Fruit fly (Drosophila melanogaster) whole organism, embryonic: ENCODE measurements around the gene Jupiter.

ENCODE experiments used
- Abd-B ChIP-seq: fragments of 200-800 bp; sonication (Bioruptor generic); optimal IDR thresholded peaks from 2 replicates; lab custom pipeline; 2018; ENCODE audit warnings: missing biosample characterization, mild to moderate bottlenecking, missing genetic modification characterization, moderate library complexity
- B-H2 ChIP-seq: fragments of 200-800 bp; sonication (Bioruptor generic); optimal IDR thresholded peaks from 2 replicates; lab custom pipeline; 2018; ENCODE audit warnings: missing biosample characterization, mild to moderate bottlenecking, missing genetic modification characterization
- BEAF-32 ChIP-seq: fragments of 200-800 bp; sonication (Bioruptor generic); optimal IDR thresholded peaks from 3 replicates; lab custom pipeline; 2017; ENCODE audit warnings: missing biosample characterization, missing genetic modification characterization, mild to moderate bottlenecking, moderate library complexity, missing genetic modification reagents
- CG12155 ChIP-seq: fragments of 200-800 bp; sonication (Bioruptor generic); optimal IDR thresholded peaks from 3 replicates; lab custom pipeline; 2016; ENCODE audit warnings: missing biosample characterization, missing genetic modification characterization
- CG12219 ChIP-seq: fragments of 200-800 bp; sonication (Bioruptor generic); optimal IDR thresholded peaks from 3 replicates; lab custom pipeline; 2018; ENCODE audit warnings: missing biosample characterization, mild to moderate bottlenecking, missing genetic modification characterization
- CG12391 ChIP-seq: fragments of 200-800 bp; sonication (Bioruptor generic); optimal IDR thresholded peaks from 3 replicates; lab custom pipeline; 2018; ENCODE audit warnings: missing biosample characterization, mild to moderate bottlenecking, missing genetic modification characterization, moderate library complexity
- CG12659 ChIP-seq: fragments of 200-800 bp; sonication (Bioruptor generic); optimal IDR thresholded peaks from 3 replicates; lab custom pipeline; 2017; ENCODE audit warnings: mild to moderate bottlenecking, missing biosample characterization, missing genetic modification reagents, missing genetic modification characterization
- CG12942 ChIP-seq: fragments of 200-800 bp; sonication (Bioruptor generic); optimal IDR thresholded peaks from 3 replicates; lab custom pipeline; 2016; ENCODE audit warnings: missing biosample characterization, missing genetic modification characterization
- CG15601 ChIP-seq: fragments of 200-800 bp; sonication (Bioruptor generic); optimal IDR thresholded peaks from 3 replicates; lab custom pipeline; 2019; ENCODE audit warnings: missing biosample characterization, mild to moderate bottlenecking, missing genetic modification characterization, moderate library complexity
- CG17361 ChIP-seq: fragments of 200-800 bp; sonication (Bioruptor generic); IDR thresholded peaks from 3 replicates; pipeline ENCODE4 v1.3.6; 2022; ENCODE audit warnings: missing biosample characterization, missing genetic modification characterization
- CG1792 ChIP-seq: fragments of 200-800 bp; sonication (Bioruptor generic); optimal IDR thresholded peaks from 2 replicates; lab custom pipeline; 2016; ENCODE audit warnings: missing biosample characterization, missing genetic modification characterization
- CG30403 ChIP-seq: fragments of 200-800 bp; sonication (Bioruptor generic); optimal IDR thresholded peaks from 3 replicates; lab custom pipeline; 2016; ENCODE audit warnings: missing biosample characterization, missing genetic modification characterization
- CG31365 ChIP-seq: fragments of 200-800 bp; sonication (Bioruptor generic); optimal IDR thresholded peaks from 2 replicates; lab custom pipeline; 2018; ENCODE audit warnings: missing biosample characterization, mild to moderate bottlenecking, missing genetic modification characterization
- CG34376 ChIP-seq: fragments of 200-800 bp; sonication (Bioruptor generic); optimal IDR thresholded peaks from 2 replicates; lab custom pipeline; 2018; ENCODE audit warnings: missing biosample characterization, mild to moderate bottlenecking, missing genetic modification characterization
- CG4854 ChIP-seq: fragments of 200-800 bp; sonication (Bioruptor generic); optimal IDR thresholded peaks from 2 replicates; lab custom pipeline; 2016; ENCODE audit warnings: missing biosample characterization, missing genetic modification characterization, inconsistent platforms
- CG6272 ChIP-seq: fragments of 200-800 bp; sonication (Bioruptor generic); IDR thresholded peaks from 2 replicates; pipeline ENCODE4 v1.3.6; 2022; ENCODE audit warnings: missing biosample characterization, missing genetic modification characterization
- CG7357 ChIP-seq: fragments of 200-800 bp; sonication (Bioruptor generic); IDR thresholded peaks from 3 replicates; pipeline ENCODE4 v1.3.6; 2022; ENCODE audit warnings: missing biosample characterization, missing genetic modification characterization
- CG8944 ChIP-seq: fragments of 200-800 bp; sonication (Bioruptor generic); optimal IDR thresholded peaks from 3 replicates; lab custom pipeline; 2016; ENCODE audit warnings: missing biosample characterization, missing genetic modification characterization
- CHES-1-like ChIP-seq: fragments of 200-800 bp; sonication (Bioruptor generic); optimal IDR thresholded peaks from 2 replicates; lab custom pipeline; 2016; ENCODE audit warnings: missing biosample characterization, missing genetic modification characterization
- D19A ChIP-seq: fragments of 200-800 bp; optimal IDR thresholded peaks from 3 replicates; lab custom pipeline; 2019; ENCODE audit warnings: missing biosample characterization, mild to moderate bottlenecking, missing genetic modification characterization, moderate library complexity
- GATAe ChIP-seq: fragments of 200-800 bp; sonication (Bioruptor generic); conservative IDR thresholded peaks from 2 replicates; pipeline ENCODE4 v1.3.6; 2022; ENCODE audit warnings: missing biosample characterization, missing genetic modification characterization
- HLH54F ChIP-seq: fragments of 200-800 bp; sonication (Bioruptor generic); optimal IDR thresholded peaks from 3 replicates; lab custom pipeline; 2016; ENCODE audit warnings: missing biosample characterization, missing genetic modification characterization
- Lim3 ChIP-seq: fragments of 200-800 bp; sonication (Bioruptor generic); IDR thresholded peaks from 2 replicates; pipeline ENCODE4 v1.3.6; 2022; ENCODE audit warnings: missing biosample characterization, missing genetic modification characterization
- Mes4 ChIP-seq: fragments of 200-800 bp; sonication (Bioruptor generic); optimal IDR thresholded peaks from 2 replicates; lab custom pipeline; 2016; ENCODE audit warnings: missing biosample characterization, missing genetic modification characterization
- PHDP ChIP-seq: fragments of 200-800 bp; sonication (Bioruptor generic); optimal IDR thresholded peaks from 3 replicates; lab custom pipeline; 2018; ENCODE audit warnings: missing biosample characterization, mild to moderate bottlenecking, missing genetic modification characterization, moderate library complexity
- Pdp1 ChIP-seq, 2 experiments: fragments of 200-800 bp; sonication (Bioruptor generic); optimal IDR thresholded peaks; 3 replicates each; lab custom pipeline; 2016; ENCODE audit warnings: missing biosample characterization in 2 of 2, missing genetic modification characterization in 2 of 2, mild to moderate bottlenecking in 1 of 2, moderate library complexity in 1 of 2
- Stat92E ChIP-seq, 3 experiments: fragments of >200 bp in 2 of 3; fragments of 200-800 bp in 1 of 3; sonication (Bioruptor generic) in 1 of 3; optimal IDR thresholded peaks; 2 replicates each; lab custom pipeline; 2017 to 2019; ENCODE audit warnings: missing biosample characterization in 3 of 3, missing genetic modification characterization in 3 of 3, mild to moderate bottlenecking in 1 of 3, moderate library complexity in 1 of 3
- ap ChIP-seq: fragments of 200-800 bp; sonication (Bioruptor generic); IDR thresholded peaks from 2 replicates; pipeline ENCODE4 v1.3.6; 2022; ENCODE audit warnings: missing biosample characterization, missing genetic modification characterization
- az2 ChIP-seq: fragments of 200-800 bp; sonication (Bioruptor generic); optimal IDR thresholded peaks from 3 replicates; lab custom pipeline; 2016; ENCODE audit warnings: missing biosample characterization, missing genetic modification characterization
- cas ChIP-seq: fragments of 200-800 bp; sonication (Bioruptor generic); IDR thresholded peaks from 2 replicates; pipeline ENCODE4 v1.3.6; 2022; ENCODE audit warnings: missing biosample characterization, missing genetic modification characterization
- chinmo ChIP-seq: fragments of 200-800 bp; sonication (Bioruptor generic); IDR thresholded peaks from 4 replicates; pipeline ENCODE4 v1.3.6; 2022; ENCODE audit warnings: missing biosample characterization, missing genetic modification characterization; ENCODE audit not compliant: partially characterized antibody
- danr ChIP-seq: fragments of 200-800 bp; sonication (Bioruptor generic); IDR thresholded peaks from 2 replicates; pipeline ENCODE4 v1.3.6; 2022; ENCODE audit warnings: missing biosample characterization, missing genetic modification characterization
- gce ChIP-seq: fragments of 200-800 bp; sonication (Bioruptor generic); IDR thresholded peaks from 3 replicates; pipeline ENCODE4 v1.3.6; 2022; ENCODE audit warnings: missing biosample characterization, missing genetic modification characterization
- gcm2 ChIP-seq: fragments of 200-800 bp; sonication (Bioruptor generic); optimal IDR thresholded peaks from 2 replicates; lab custom pipeline; 2016; ENCODE audit warnings: missing biosample characterization, missing genetic modification characterization
- grau ChIP-seq: fragments of 200-800 bp; optimal IDR thresholded peaks from 3 replicates; lab custom pipeline; 2019; ENCODE audit warnings: missing biosample characterization, mild to moderate bottlenecking, missing genetic modification characterization, moderate library complexity
- ham ChIP-seq: fragments of 200-800 bp; sonication (Bioruptor generic); IDR thresholded peaks from 2 replicates; pipeline ENCODE4 v1.3.6; 2022; ENCODE audit warnings: missing biosample characterization, missing genetic modification characterization
- hth ChIP-seq: fragments of >200 bp; optimal IDR thresholded peaks from 2 replicates; lab custom pipeline; 2017; ENCODE audit warnings: inconsistent platforms
- inv ChIP-seq: fragments of 200-800 bp; sonication (Bioruptor generic); IDR thresholded peaks from 2 replicates; pipeline ENCODE4 v1.3.6; 2022; ENCODE audit warnings: missing biosample characterization, missing genetic modification characterization; ENCODE audit not compliant: partially characterized antibody
- jing ChIP-seq: fragments of 200-800 bp; sonication (Bioruptor generic); optimal IDR thresholded peaks from 2 replicates; lab custom pipeline; 2018; ENCODE audit warnings: missing biosample characterization, mild to moderate bottlenecking, missing genetic modification characterization
- ken ChIP-seq: fragments of 200-800 bp; sonication (Bioruptor generic); IDR thresholded peaks from 3 replicates; pipeline ENCODE4 v1.3.6; 2022; ENCODE audit warnings: missing biosample characterization, missing genetic modification characterization
- lov ChIP-seq, 2 experiments: fragments of 200-800 bp in 1 of 2; fragments of >200 bp in 1 of 2; sonication (Bioruptor generic) in 1 of 2; IDR thresholded peaks in 1 of 2; optimal IDR thresholded peaks in 1 of 2; 2 replicates in 1 of 2; 3 replicates in 1 of 2; pipeline versions ENCODE4 v1.3.6 to Lab custom; 2017 to 2022; ENCODE audit warnings: missing biosample characterization in 1 of 2, missing genetic modification characterization in 1 of 2
- nerfin-2 ChIP-seq: fragments of 200-800 bp; sonication (Bioruptor generic); IDR thresholded peaks from 2 replicates; pipeline ENCODE4 v1.3.6; 2022; ENCODE audit warnings: missing biosample characterization, missing genetic modification characterization; ENCODE audit not compliant: partially characterized antibody
- ro ChIP-seq: fragments of 200-800 bp; sonication (Bioruptor generic); IDR thresholded peaks from 2 replicates; pipeline ENCODE4 v1.3.6; 2022; ENCODE audit warnings: missing biosample characterization, missing genetic modification characterization
- sens ChIP-seq: fragments of 200-800 bp; sonication (Bioruptor generic); peaks from one replicate; lab custom pipeline; 2016; ENCODE audit warnings: missing biosample characterization, missing genetic modification characterization
- sisA ChIP-seq: fragments of 200-800 bp; sonication (Bioruptor generic); IDR thresholded peaks from 2 replicates; pipeline ENCODE4 v1.3.6; 2022; ENCODE audit warnings: missing biosample characterization, missing genetic modification characterization
- slou ChIP-seq: fragments of 200-800 bp; sonication (Bioruptor generic); optimal IDR thresholded peaks from 3 replicates; lab custom pipeline; 2016; ENCODE audit warnings: missing biosample characterization, missing genetic modification characterization
- stwl ChIP-seq: fragments of 200-800 bp; sonication (Bioruptor generic); optimal IDR thresholded peaks from 3 replicates; lab custom pipeline; 2018; ENCODE audit warnings: missing biosample characterization, mild to moderate bottlenecking, missing genetic modification characterization, moderate library complexity
- tap ChIP-seq: fragments of 200-800 bp; optimal IDR thresholded peaks from 3 replicates; lab custom pipeline; 2019; ENCODE audit warnings: missing biosample characterization, mild to moderate bottlenecking, missing genetic modification characterization, moderate library complexity
- ttk ChIP-seq: fragments of 200-800 bp; sonication (Bioruptor generic); IDR thresholded peaks from 2 replicates; pipeline ENCODE4 v2.1.2; 2022; ENCODE audit warnings: missing biosample characterization, missing genetic modification characterization
- twi ChIP-seq: fragments of 200-800 bp; optimal IDR thresholded peaks from 2 replicates; lab custom pipeline; 2019; ENCODE audit warnings: missing biosample characterization, mild to moderate bottlenecking, missing genetic modification characterization, moderate library complexity
- zf30C ChIP-seq: fragments of 200-800 bp; sonication (Bioruptor generic); optimal IDR thresholded peaks from 3 replicates; lab custom pipeline; 2018; ENCODE audit warnings: missing biosample characterization, mild to moderate bottlenecking, missing genetic modification characterization

Jupiter gene

dm6 chr3R:11589764-11590358, 29.8 kb downstream of the Jupiter start, which contains the start of gene CG6791 (continued):
- no peak for TF ChIP-seq B-H2
- TF ChIP-seq tap (tag; lab: Kevin White, UChicago), result no peak
- TF ChIP-seq PHDP (tag; lab: Kevin White, UChicago), result no peak
- no peak for TF ChIP-seq Abd-B
- TF ChIP-seq Lim3 (GFP tag; lab: Robert Waterston, UW), result no peak
- TF ChIP-seq CG12391, result no peak
- TF ChIP-seq jing (GFP tag; lab: Kevin White, UChicago), result no peak
- TF ChIP-seq CG12659 (GFP tag; lab: Kevin White, UChicago), result peak; percentile 43
- no peak for TF ChIP-seq ttk
- no peak for TF ChIP-seq az2 (GFP tag; lab: Kevin White, UChicago)
- no peak for TF ChIP-seq CG30403 (GFP tag; lab: Kevin White, UChicago)
- no peak for TF ChIP-seq CG6272 (GFP tag; lab: Robert Waterston, UW)
- no peak for TF ChIP-seq Mes4 (GFP tag; lab: Kevin White, UChicago)
- no peak for TF ChIP-seq D19A
- TF ChIP-seq Pdp1 (GFP tag; optimal IDR thresholded peaks at IDR 0.05; lab: Kevin White, UChicago), result no peak
- TF ChIP-seq ap, result no peak
- TF ChIP-seq ro (GFP tag; lab: Robert Waterston, UW), result no peak
- no peak for TF ChIP-seq HLH54F (GFP tag; lab: Kevin White, UChicago)
- TF ChIP-seq CG8944, result no peak
- no peak for TF ChIP-seq CG12155 (GFP tag; lab: Kevin White, UChicago)
- no peak for TF ChIP-seq grau (tag; lab: Kevin White, UChicago)
- TF ChIP-seq CG31365 (tag; lab: Kevin White, UChicago), result no peak
- no peak for TF ChIP-seq ham (GFP tag; lab: Robert Waterston, UW)
- no peak for TF ChIP-seq lov (optimal IDR thresholded peaks at IDR 0.05; lab: Kevin White, UChicago)
- no peak for TF ChIP-seq lov (GFP tag; IDR thresholded peaks at IDR 0.05; lab: Robert Waterston, UW)
- no peak for TF ChIP-seq CG1792 (GFP tag; lab: Kevin White, UChicago)
- TF ChIP-seq slou (GFP tag; lab: Kevin White, UChicago), result no peak
- TF ChIP-seq CG17361 (GFP tag; lab: Robert Waterston, UW), result no peak
- no peak for TF ChIP-seq ken (GFP tag; lab: Robert Waterston, UW)
- TF ChIP-seq sisA, result no peak
- no peak for TF ChIP-seq twi (tag; lab: Kevin White, UChicago)
- no peak for TF ChIP-seq GATAe (GFP tag; lab: Robert Waterston, UW)
- TF ChIP-seq Stat92E (GFP tag; optimal IDR thresholded peaks at IDR 0.05; lab: Kevin White, UChicago), result peak in 1 of 3 experiments; percentile 13
- TF ChIP-seq zf30C (GFP tag; lab: Kevin White, UChicago), result no peak
- TF ChIP-seq CHES-1-like (GFP tag; lab: Kevin White, UChicago), result peak; percentile 4
- 0 out of 2 replicates have a peak, but pooled peaks have one; percentile 41 for TF ChIP-seq nerfin-2 (GFP tag; lab: Robert Waterston, UW)
- TF ChIP-seq gcm2 (GFP tag; lab: Kevin White, UChicago), result no peak
- no peak for TF ChIP-seq CG34376 (GFP tag; lab: Kevin White, UChicago)
- no peak for TF ChIP-seq CG12942 (GFP tag; lab: Kevin White, UChicago)
- peak; percentile 89 for TF ChIP-seq BEAF-32 (GFP tag; lab: Kevin White, UChicago)
- TF ChIP-seq CG7357 (GFP tag; lab: Robert Waterston, UW), result no peak
- no peak for TF ChIP-seq CG12219 (GFP tag; lab: Kevin White, UChicago)
- no peak for TF ChIP-seq sens (GFP tag; lab: Kevin White, UChicago)
- no peak for TF ChIP-seq gce (GFP tag; lab: Robert Waterston, UW)
- TF ChIP-seq stwl, result peak; percentile 73
- TF ChIP-seq hth (lab: Kevin White, UChicago), result no peak
- TF ChIP-seq CG15601, result no peak
- TF ChIP-seq inv (GFP tag; lab: Robert Waterston, UW), result peak; percentile 69
- TF ChIP-seq cas, result no peak
- TF ChIP-seq chinmo, result peak; percentile 84; the same call in 3 of the 4 replicates
- no peak for TF ChIP-seq CG4854
- no peak for TF ChIP-seq danr (GFP tag; lab: Robert Waterston, UW)
